Fruit fly (Drosophila melanogaster) whole organism: ENCODE data around the gene nAChRalpha5.

ENCODE experiments used
- CG8478 ChIP-seq: fragments of >200 bp; optimal IDR thresholded peaks from 2 replicates; lab custom pipeline; 2018; ENCODE audit warnings: inconsistent platforms
- Dll ChIP-seq: fragments of >200 bp; optimal IDR thresholded peaks from 2 replicates; lab custom pipeline; 2017
- EcR ChIP-seq, 2 experiments: fragments of >200 bp; optimal IDR thresholded peaks; 2 replicates each; lab custom pipeline; 2017; ENCODE audit warnings: missing biosample characterization in 2 of 2, missing genetic modification characterization in 2 of 2, missing genetic modification reagents in 2 of 2
- pan ChIP-seq: fragments of >200 bp; optimal IDR thresholded peaks from 2 replicates; lab custom pipeline; 2017
- psq ChIP-seq: fragments of >200 bp; optimal IDR thresholded peaks from 2 replicates; lab custom pipeline; 2017
- usp ChIP-seq: fragments of >200 bp; optimal IDR thresholded peaks from 2 replicates; lab custom pipeline; 2017; ENCODE audit warnings: missing biosample characterization, missing genetic modification characterization, mixed read lengths

The nAChRalpha5 gene

dm6 chr2L:14110639-14111038 lies 70.7 kb downstream of the nAChRalpha5 start, which contains the start of gene CG31769:
TSS of gene CG31769 (minus strand) at chr2L:14110739.
- TF ChIP-seq psq (lab: Kevin White, UChicago) (no peak), usp (no peak), Dll (no peak), CG8478 (no peak), EcR (GFP tag; optimal IDR thresholded peaks at IDR 0.05; lab: Kevin White, UChicago) (no peak), pan (lab: Kevin White, UChicago) (no peak)

dm6 chr2L:14112192-14112591 lies 72.2 kb downstream of the nAChRalpha5 start:
- TF ChIP-seq psq (lab: Kevin White, UChicago): no peak
- no peak for TF ChIP-seq CG8478
- no peak for TF ChIP-seq EcR (GFP tag; optimal IDR thresholded peaks at IDR 0.05; lab: Kevin White, UChicago)
- no peak for TF ChIP-seq pan (lab: Kevin White, UChicago)
- TF ChIP-seq Dll: no peak
- TF ChIP-seq usp: no peak

dm6 chr2L:14113207-14113606 lies 73.2 kb downstream of the nAChRalpha5 start:
- TF ChIP-seq psq (lab: Kevin White, UChicago) (no peak), EcR (GFP tag; optimal IDR thresholded peaks at IDR 0.05; lab: Kevin White, UChicago) (no peak), Dll (no peak), usp (no peak), pan (lab: Kevin White, UChicago) (no peak), CG8478 (no peak)

- TF ChIP-seq CG8478 (no peak), Dll (no peak), pan (lab: Kevin White, UChicago) (no peak), psq (lab: Kevin White, UChicago) (no peak), usp (no peak), EcR (GFP tag; optimal IDR thresholded peaks at IDR 0.05; lab: Kevin White, UChicago) (no peak)
Observed at dm6 chr2L:14115976-14116501, 76.1 kb downstream of the nAChRalpha5 start.

dm6 chr2L:14120689-14121397 lies 80.9 kb downstream of the nAChRalpha5 start:
- no peak for TF ChIP-seq usp
- TF ChIP-seq Dll: no peak
- TF ChIP-seq psq (lab: Kevin White, UChicago): no peak
- no peak for TF ChIP-seq CG8478
- no peak for TF ChIP-seq pan (lab: Kevin White, UChicago)
- no peak for TF ChIP-seq EcR (GFP tag; optimal IDR thresholded peaks at IDR 0.05; lab: Kevin White, UChicago)

dm6 chr2L:14122742-14123334 lies 82.9 kb downstream of the nAChRalpha5 start:
- TF ChIP-seq psq (lab: Kevin White, UChicago) (no peak), EcR (GFP tag; optimal IDR thresholded peaks at IDR 0.05; lab: Kevin White, UChicago) (no peak), CG8478 (no peak), usp (no peak), Dll (no peak), pan (lab: Kevin White, UChicago) (no peak)

- TF ChIP-seq Dll (no peak), EcR (GFP tag; optimal IDR thresholded peaks at IDR 0.05; lab: Kevin White, UChicago) (no peak), CG8478 (no peak), psq (lab: Kevin White, UChicago) (no peak), usp (no peak), pan (lab: Kevin White, UChicago) (no peak)
Observed at dm6 chr2L:14123605-14124004, 83.6 kb downstream of the nAChRalpha5 start.

- TF ChIP-seq psq (lab: Kevin White, UChicago) (no peak), Dll (no peak)
Observed at dm6 chr2L:14125630-14126029, 85.7 kb downstream of the nAChRalpha5 start.

dm6 chr2L:14133562-14134539 lies 93.9 kb downstream of the nAChRalpha5 start:
- TF ChIP-seq usp: no peak
- peak in 1 of 2 experiments; percentile 54 for TF ChIP-seq EcR (GFP tag; optimal IDR thresholded peaks at IDR 0.05; lab: Kevin White, UChicago)
- no peak for TF ChIP-seq Dll
- TF ChIP-seq psq (lab: Kevin White, UChicago): no peak

dm6 chr2L:14136197-14136596 lies 96.2 kb downstream of the nAChRalpha5 start:
- TF ChIP-seq EcR (GFP tag; optimal IDR thresholded peaks at IDR 0.05; lab: Kevin White, UChicago): no peak
- TF ChIP-seq usp: no peak
- no peak for TF ChIP-seq CG8478

dm6 chr2L:14141238-14141637 lies 101.3 kb downstream of the nAChRalpha5 start:
- TF ChIP-seq usp (no peak), pan (lab: Kevin White, UChicago) (no peak), Dll (no peak), CG8478 (no peak), psq (lab: Kevin White, UChicago) (no peak), EcR (GFP tag; optimal IDR thresholded peaks at IDR 0.05; lab: Kevin White, UChicago) (no peak)

dm6 chr2L:14142842-14143241 lies 102.9 kb downstream of the nAChRalpha5 start:
- TF ChIP-seq Dll (no peak), EcR (GFP tag; optimal IDR thresholded peaks at IDR 0.05; lab: Kevin White, UChicago) (no peak), CG8478 (no peak), pan (lab: Kevin White, UChicago) (no peak), psq (lab: Kevin White, UChicago) (no peak), usp (no peak)
